Fruit fly (Drosophila melanogaster) whole organism, embryonic: ENCODE results near the gene CG17230.

Experiments
- Atf6 ChIP-seq: fragments of 200-800 bp; sonication (Bioruptor generic); IDR thresholded peaks from 2 replicates; pipeline ENCODE4 v1.3.6; 2022; ENCODE audit warnings: missing biosample characterization, missing genetic modification characterization
- CG11456 ChIP-seq: fragments of 200-800 bp; sonication (Bioruptor generic); IDR thresholded peaks from 3 replicates; pipeline ENCODE4 v1.3.6; 2022; ENCODE audit warnings: missing biosample characterization, missing genetic modification characterization
- CG12659 ChIP-seq: fragments of 200-800 bp; sonication (Bioruptor generic); optimal IDR thresholded peaks from 3 replicates; lab custom pipeline; 2017; ENCODE audit warnings: mild to moderate bottlenecking, missing biosample characterization, missing genetic modification reagents, missing genetic modification characterization
- CG13424 ChIP-seq: fragments of 200-800 bp; sonication (Bioruptor generic); optimal IDR thresholded peaks from 2 replicates; lab custom pipeline; 2019; ENCODE audit warnings: missing biosample characterization, mild to moderate bottlenecking, missing genetic modification characterization, moderate library complexity
- CG14050 ChIP-seq: fragments of 200-800 bp; sonication (Bioruptor generic); IDR thresholded peaks from 3 replicates; pipeline ENCODE4 v1.3.6; 2022; ENCODE audit warnings: missing biosample characterization, missing genetic modification characterization
- CG14667 ChIP-seq: fragments of 200-800 bp; sonication (Bioruptor generic); IDR thresholded peaks from 2 replicates; pipeline ENCODE4 v1.3.6; 2022; ENCODE audit warnings: missing biosample characterization, missing genetic modification characterization
- CG17361 ChIP-seq: fragments of 200-800 bp; sonication (Bioruptor generic); IDR thresholded peaks from 3 replicates; pipeline ENCODE4 v1.3.6; 2022; ENCODE audit warnings: missing biosample characterization, missing genetic modification characterization
- CG17385 ChIP-seq: fragments of 200-800 bp; sonication (Bioruptor generic); optimal IDR thresholded peaks from 3 replicates; lab custom pipeline; 2018; ENCODE audit warnings: missing biosample characterization, mild to moderate bottlenecking, missing genetic modification characterization
- CG18599 ChIP-seq: fragments of 200-800 bp; sonication (Bioruptor generic); optimal IDR thresholded peaks from 3 replicates; lab custom pipeline; 2017; ENCODE audit warnings: missing biosample characterization, missing genetic modification characterization, mild to moderate bottlenecking, moderate library complexity, missing genetic modification reagents
- CG18764 ChIP-seq: fragments of 200-800 bp; sonication (Bioruptor generic); optimal IDR thresholded peaks from 3 replicates; lab custom pipeline; 2016; ENCODE audit warnings: missing biosample characterization, missing genetic modification characterization
- CG2678 ChIP-seq: fragments of 200-800 bp; sonication (Bioruptor generic); optimal IDR thresholded peaks from 3 replicates; lab custom pipeline; 2019; ENCODE audit warnings: missing biosample characterization, mild to moderate bottlenecking, missing genetic modification characterization, moderate library complexity
- CG30403 ChIP-seq: fragments of 200-800 bp; sonication (Bioruptor generic); optimal IDR thresholded peaks from 3 replicates; lab custom pipeline; 2016; ENCODE audit warnings: missing biosample characterization, missing genetic modification characterization
- CG31441 ChIP-seq: fragments of 200-800 bp; sonication (Bioruptor generic); IDR thresholded peaks from 2 replicates; pipeline ENCODE4 v1.3.6; 2022; ENCODE audit warnings: missing biosample characterization, missing genetic modification characterization
- CG42726 ChIP-seq: fragments of 200-800 bp; sonication (Bioruptor generic); IDR thresholded peaks from 2 replicates; pipeline ENCODE4 v1.3.6; 2022; ENCODE audit warnings: missing biosample characterization, missing genetic modification characterization; ENCODE audit not compliant: partially characterized antibody
- CG7556 ChIP-seq: fragments of 200-800 bp; sonication (Bioruptor generic); optimal IDR thresholded peaks from 2 replicates; lab custom pipeline; 2017; ENCODE audit warnings: missing biosample characterization, mild to moderate bottlenecking, missing genetic modification characterization
- CG7839 ChIP-seq: fragments of 200-800 bp; sonication (Bioruptor generic); optimal IDR thresholded peaks from 3 replicates; lab custom pipeline; 2018; ENCODE audit warnings: missing biosample characterization, mild to moderate bottlenecking, missing genetic modification characterization, moderate library complexity
- CG9609 ChIP-seq: fragments of 200-800 bp; sonication (Bioruptor generic); optimal IDR thresholded peaks from 3 replicates; lab custom pipeline; 2016; ENCODE audit warnings: missing biosample characterization, missing genetic modification characterization
- CG9727 ChIP-seq: fragments of 200-800 bp; sonication (Bioruptor generic); optimal IDR thresholded peaks from 3 replicates; lab custom pipeline; 2017; ENCODE audit warnings: missing biosample characterization, mild to moderate bottlenecking, missing genetic modification characterization
- CG9932 ChIP-seq: fragments of 200-800 bp; sonication (Bioruptor generic); IDR thresholded peaks from 2 replicates; pipeline ENCODE4 v1.3.6; 2022; ENCODE audit warnings: missing biosample characterization, missing genetic modification characterization
- CoRest ChIP-seq: fragments of 200-800 bp; sonication (Bioruptor generic); optimal IDR thresholded peaks from 3 replicates; lab custom pipeline; 2018; ENCODE audit warnings: missing biosample characterization, mild to moderate bottlenecking, missing genetic modification characterization, moderate library complexity
- D19B ChIP-seq: fragments of 200-800 bp; sonication (Bioruptor generic); optimal IDR thresholded peaks from 2 replicates; lab custom pipeline; 2017; ENCODE audit warnings: missing biosample characterization, mild to moderate bottlenecking, missing genetic modification characterization
- Dbx ChIP-seq: fragments of 200-800 bp; sonication (Bioruptor generic); IDR thresholded peaks from 3 replicates; pipeline ENCODE4 v1.3.6; 2022; ENCODE audit warnings: missing biosample characterization, missing genetic modification characterization
- Dek ChIP-seq: fragments of 200-800 bp; sonication (Bioruptor generic); optimal IDR thresholded peaks from 3 replicates; lab custom pipeline; 2019; ENCODE audit warnings: missing biosample characterization, mild to moderate bottlenecking, missing genetic modification characterization, moderate library complexity
- GATAe ChIP-seq: fragments of 200-800 bp; sonication (Bioruptor generic); conservative IDR thresholded peaks from 2 replicates; pipeline ENCODE4 v1.3.6; 2022; ENCODE audit warnings: missing biosample characterization, missing genetic modification characterization
- Hr78 ChIP-seq, 2 experiments: fragments of 200-800 bp in 1 of 2; fragments of >200 bp in 1 of 2; sonication (Bioruptor generic) in 1 of 2; optimal IDR thresholded peaks; 2 replicates each; lab custom pipeline; 2017 to 2019; ENCODE audit warnings: missing biosample characterization in 2 of 2, missing genetic modification characterization in 2 of 2, mild to moderate bottlenecking in 1 of 2, moderate library complexity in 1 of 2
- Myb ChIP-seq: fragments of 200-800 bp; sonication (Bioruptor generic); optimal IDR thresholded peaks from 2 replicates; lab custom pipeline; 2016; ENCODE audit warnings: missing biosample characterization, missing genetic modification characterization
- Ptx1 ChIP-seq: fragments of 200-800 bp; sonication (Bioruptor generic); IDR thresholded peaks from 2 replicates; pipeline ENCODE4 v1.3.6; 2022; ENCODE audit warnings: missing biosample characterization, missing genetic modification characterization
- Ravus ChIP-seq: fragments of 200-800 bp; sonication (Bioruptor generic); IDR thresholded peaks from 2 replicates; pipeline ENCODE4 v1.3.6; 2022; ENCODE audit warnings: missing biosample characterization, missing genetic modification characterization
- YL-1 ChIP-seq: fragments of 200-800 bp; sonication (Bioruptor generic); optimal IDR thresholded peaks from 3 replicates; lab custom pipeline; 2017; ENCODE audit warnings: missing biosample characterization, mild to moderate bottlenecking, missing genetic modification characterization
- chinmo ChIP-seq: fragments of 200-800 bp; sonication (Bioruptor generic); IDR thresholded peaks from 4 replicates; pipeline ENCODE4 v1.3.6; 2022; ENCODE audit warnings: missing biosample characterization, missing genetic modification characterization; ENCODE audit not compliant: partially characterized antibody
- chn ChIP-seq: fragments of 200-800 bp; sonication (Bioruptor generic); optimal IDR thresholded peaks from 2 replicates; lab custom pipeline; 2016; ENCODE audit warnings: missing biosample characterization, missing genetic modification characterization
- crol ChIP-seq: fragments of 200-800 bp; sonication (Bioruptor generic); IDR thresholded peaks from 2 replicates; pipeline ENCODE4 v1.3.6; 2022; ENCODE audit warnings: missing biosample characterization, missing genetic modification characterization
- cwo ChIP-seq: fragments of 200-800 bp; sonication (Bioruptor generic); optimal IDR thresholded peaks from 3 replicates; lab custom pipeline; 2017; ENCODE audit warnings: missing biosample characterization, missing genetic modification characterization, mild to moderate bottlenecking, moderate library complexity, missing genetic modification reagents
- dm ChIP-seq: fragments of 200-800 bp; sonication (Bioruptor generic); optimal IDR thresholded peaks from 3 replicates; lab custom pipeline; 2016; ENCODE audit warnings: missing biosample characterization, missing genetic modification characterization
- en ChIP-seq: fragments of 200-800 bp; sonication (Bioruptor generic); optimal IDR thresholded peaks from 2 replicates; lab custom pipeline; 2016; ENCODE audit warnings: missing biosample characterization, missing genetic modification characterization
- fu2 ChIP-seq: fragments of 200-800 bp; sonication (Bioruptor generic); optimal IDR thresholded peaks from 2 replicates; lab custom pipeline; 2016; ENCODE audit warnings: missing biosample characterization, missing genetic modification characterization
- gcm2 ChIP-seq: fragments of 200-800 bp; sonication (Bioruptor generic); optimal IDR thresholded peaks from 2 replicates; lab custom pipeline; 2016; ENCODE audit warnings: missing biosample characterization, missing genetic modification characterization
- gem ChIP-seq: fragments of 200-800 bp; sonication (Bioruptor generic); optimal IDR thresholded peaks from 2 replicates; lab custom pipeline; 2019; ENCODE audit warnings: missing biosample characterization, mild to moderate bottlenecking, missing genetic modification characterization, moderate library complexity
- grau ChIP-seq: fragments of 200-800 bp; optimal IDR thresholded peaks from 3 replicates; lab custom pipeline; 2019; ENCODE audit warnings: missing biosample characterization, mild to moderate bottlenecking, missing genetic modification characterization, moderate library complexity
- jumu ChIP-seq: fragments of 200-800 bp; sonication (Bioruptor generic); optimal IDR thresholded peaks from 3 replicates; lab custom pipeline; 2016; ENCODE audit warnings: missing biosample characterization, missing genetic modification characterization
- lilli ChIP-seq: fragments of 200-800 bp; sonication (Bioruptor generic); optimal IDR thresholded peaks from 3 replicates; lab custom pipeline; 2016; ENCODE audit warnings: missing biosample characterization, missing genetic modification characterization
- lmd ChIP-seq: fragments of 200-800 bp; sonication (Bioruptor generic); IDR thresholded peaks from 2 replicates; pipeline ENCODE4 v1.3.6; 2022; ENCODE audit warnings: missing biosample characterization, missing genetic modification characterization
- org-1 ChIP-seq: fragments of 200-800 bp; sonication (Bioruptor generic); optimal IDR thresholded peaks from 2 replicates; lab custom pipeline; 2017; ENCODE audit warnings: missing biosample characterization, missing genetic modification characterization
- phol ChIP-seq: fragments of 200-800 bp; sonication (Bioruptor generic); optimal IDR thresholded peaks from 3 replicates; lab custom pipeline; 2018; ENCODE audit warnings: missing biosample characterization, mild to moderate bottlenecking, missing genetic modification characterization, moderate library complexity
- rib ChIP-seq: fragments of 200-800 bp; sonication (Bioruptor generic); IDR thresholded peaks from 2 replicates; pipeline ENCODE4 v1.3.6; 2022; ENCODE audit warnings: missing biosample characterization, missing genetic modification characterization
- sqz ChIP-seq: fragments of 200-800 bp; sonication (Bioruptor generic); optimal IDR thresholded peaks from 3 replicates; lab custom pipeline; 2018; ENCODE audit warnings: missing biosample characterization, mild to moderate bottlenecking, missing genetic modification characterization
- sr ChIP-seq: fragments of 200-800 bp; sonication (Bioruptor generic); IDR thresholded peaks from 3 replicates; pipeline ENCODE4 v1.3.6; 2022; ENCODE audit warnings: missing biosample characterization, missing genetic modification characterization
- twi ChIP-seq: fragments of 200-800 bp; optimal IDR thresholded peaks from 2 replicates; lab custom pipeline; 2019; ENCODE audit warnings: missing biosample characterization, mild to moderate bottlenecking, missing genetic modification characterization, moderate library complexity

CG17230 gene

DNA sequence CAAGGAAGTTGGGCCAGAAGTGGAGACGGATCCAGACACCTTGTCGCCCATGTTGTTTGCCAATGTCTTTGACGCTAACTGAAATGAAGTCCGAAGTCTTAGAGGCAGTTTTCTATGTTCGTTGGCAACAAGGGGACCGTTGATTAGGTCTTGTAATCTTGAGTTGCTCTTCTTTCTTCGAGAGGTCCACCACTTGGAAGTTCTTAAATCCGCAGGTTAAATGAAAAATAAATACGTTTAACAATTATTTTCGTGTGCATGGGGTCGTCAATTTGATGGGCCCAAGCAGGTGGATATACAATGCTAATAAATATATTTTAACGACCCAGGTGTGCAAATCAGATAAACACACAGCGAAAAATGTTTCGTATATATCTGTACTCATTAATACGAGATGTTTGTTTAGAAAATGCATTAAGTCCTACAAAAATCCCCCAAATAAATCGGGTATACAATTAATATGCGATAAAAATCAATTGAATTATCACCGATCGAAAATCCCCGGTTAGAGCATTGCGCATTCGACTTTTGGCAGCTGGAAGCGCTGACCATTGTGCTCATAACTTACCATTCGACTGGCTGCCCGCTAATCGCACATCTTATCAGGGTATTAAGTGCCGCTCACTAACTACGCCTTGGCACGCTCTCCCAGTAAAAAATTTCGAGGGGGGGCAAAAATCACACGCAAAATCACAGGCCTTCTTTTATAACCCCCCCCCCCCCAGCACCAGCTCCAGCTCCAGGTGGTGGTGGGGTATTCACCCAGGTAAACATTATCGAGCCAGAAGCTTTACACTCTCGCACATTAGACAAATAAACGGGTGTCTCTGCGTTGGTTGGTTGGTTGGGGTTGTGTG lies 23.1 kb downstream of the CG17230 start, which contains the start of gene PGRP-LB (continued):
- TF ChIP-seq D19B (GFP tag; lab: Kevin White, UChicago) (peak; percentile 26), CG11456 (GFP tag; lab: Robert Waterston, UW) (0 out of 3 replicates have a peak, but pooled peaks have one; percentile 51), Dek (tag; lab: Kevin White, UChicago) (no peak), phol (tag; lab: Kevin White, UChicago) (peak; percentile 7), Ravus (GFP tag; lab: Robert Waterston, UW) (no peak), crol (GFP tag; lab: Robert Waterston, UW) (peak; percentile 95), CG13424 (tag; lab: Kevin White, UChicago) (peak; percentile 14), gcm2 (GFP tag; lab: Kevin White, UChicago) (no peak), lilli (peak; percentile 44), CG18599 (GFP tag; lab: Kevin White, UChicago) (peak; percentile 51), CG31441 (GFP tag; lab: Robert Waterston, UW) (peak; percentile 11; the same call in 1 of the 2 replicates), org-1 (GFP tag; lab: Kevin White, UChicago) (no peak), Dbx (GFP tag; lab: Robert Waterston, UW) (0 out of 3 replicates have a peak, but pooled peaks have one; percentile 50), Hr78 (GFP tag; optimal IDR thresholded peaks at IDR 0.05; lab: Kevin White, UChicago) (no peak), chinmo (GFP tag; lab: Robert Waterston, UW) (0 out of 4 replicates have a peak, but pooled peaks have one; percentile 66), CG30403 (GFP tag; lab: Kevin White, UChicago) (peak; percentile 12), jumu (GFP tag; lab: Kevin White, UChicago) (no peak), en (GFP tag; lab: Kevin White, UChicago) (no peak), dm (GFP tag; lab: Kevin White, UChicago) (no peak), CoRest (tag; lab: Kevin White, UChicago) (peak; percentile 4), Ptx1 (GFP tag; lab: Robert Waterston, UW) (peak; percentile 38; the same call in 1 of the 2 replicates), Myb (GFP tag; lab: Kevin White, UChicago) (peak; percentile 16), CG17361 (GFP tag; lab: Robert Waterston, UW) (peak; percentile 36; the same call in 1 of the 3 replicates), CG7839 (tag; lab: Kevin White, UChicago) (peak; percentile 53), CG14050 (GFP tag; lab: Robert Waterston, UW) (no peak), sr (GFP tag; lab: Robert Waterston, UW) (no peak), GATAe (GFP tag; lab: Robert Waterston, UW) (peak; percentile 56), sqz (GFP tag; lab: Kevin White, UChicago) (no peak), CG7556 (GFP tag; lab: Kevin White, UChicago) (peak; percentile 27), CG18764 (no peak), YL-1 (GFP tag; lab: Kevin White, UChicago) (no peak), chn (GFP tag; lab: Kevin White, UChicago) (no peak), rib (GFP tag; lab: Robert Waterston, UW) (peak; percentile 64; the same call in 1 of the 2 replicates), CG9932 (GFP tag; lab: Robert Waterston, UW) (peak; percentile 35; the same call in 1 of the 2 replicates), CG2678 (tag; lab: Kevin White, UChicago) (peak; percentile 49), CG17385 (peak; percentile 11), fu2 (GFP tag; lab: Kevin White, UChicago) (peak; percentile 12), lmd (0 out of 2 replicates have a peak, but pooled peaks have one; percentile 8), CG9727 (GFP tag; lab: Kevin White, UChicago) (peak; percentile 27), gem (tag; lab: Kevin White, UChicago) (peak; percentile 46), CG12659 (GFP tag; lab: Kevin White, UChicago) (peak; percentile 31), CG9609 (GFP tag; lab: Kevin White, UChicago) (peak; percentile 30), twi (tag; lab: Kevin White, UChicago) (no peak), cwo (GFP tag; lab: Kevin White, UChicago) (peak; percentile 39), Atf6 (no peak), CG42726 (GFP tag; lab: Robert Waterston, UW) (no peak), grau (tag; lab: Kevin White, UChicago) (peak; percentile 38), CG14667 (GFP tag; lab: Robert Waterston, UW) (0 out of 2 replicates have a peak, but pooled peaks have one; percentile 9)
